Fruit fly (Drosophila melanogaster) whole organism, prepupa: Measurements from ENCODE around the gene yellow-f2.

Source experiments
- CG31627 ChIP-seq: fragments of 200-800 bp; sonication (Bioruptor generic); optimal IDR thresholded peaks from 3 replicates; lab custom pipeline; 2016; ENCODE audit warnings: missing biosample characterization, missing genetic modification characterization
- Sox102F ChIP-seq: fragments of 200-800 bp; sonication (Bioruptor generic); optimal IDR thresholded peaks from 2 replicates; lab custom pipeline; 2016; ENCODE audit warnings: missing biosample characterization, mild to moderate bottlenecking, missing genetic modification characterization

DNA sequence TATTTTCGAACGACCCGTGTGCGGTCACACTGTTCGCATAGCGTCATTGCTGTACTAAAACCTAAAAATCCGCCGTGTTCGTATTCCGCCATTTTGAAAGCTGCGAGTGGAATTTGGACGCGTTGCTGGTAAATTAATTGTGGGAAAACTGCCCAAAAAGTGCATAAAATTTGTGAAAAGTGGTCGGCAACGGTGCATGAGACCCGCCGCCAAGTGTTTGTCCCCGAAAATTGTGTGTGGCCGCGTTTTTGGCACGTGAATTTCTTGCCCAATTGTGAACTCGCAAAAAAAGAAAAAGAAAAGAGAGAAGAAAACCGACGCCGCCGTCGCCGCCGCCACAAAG lies 16.6 kb upstream of the yellow-f2 start, which contains the start of gene CtBP:
- TF ChIP-seq Sox102F (GFP tag; lab: Kevin White, UChicago) (no peak), CG31627 (GFP tag; lab: Kevin White, UChicago) (no peak)
